Worm (Caenorhabditis elegans): ENCODE data around the gene M163.8.
"Not testable (repeated sequence)": the region's sequence is repeated elsewhere in the genome, so short reads cannot be mapped to it uniquely, and the experiment has no call there.

DNA sequence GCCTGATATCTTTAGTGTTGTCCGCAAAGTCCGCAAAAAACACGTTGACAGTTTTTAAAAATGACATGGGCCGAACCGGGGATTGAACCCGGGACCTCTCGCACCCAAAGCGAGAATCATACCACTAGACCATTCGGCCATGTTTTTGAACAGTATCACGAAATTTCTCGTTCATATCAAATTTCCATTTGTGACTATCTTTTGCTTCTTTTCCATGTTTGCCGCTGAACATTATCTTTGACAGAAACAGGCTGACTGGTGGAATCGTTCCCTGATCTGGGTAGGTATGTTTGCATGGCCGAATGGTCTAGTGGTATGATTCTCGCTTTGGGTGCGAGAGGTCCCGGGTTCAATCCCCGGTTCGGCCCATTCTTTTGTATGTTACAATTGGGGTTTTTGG, 47.1 kb upstream of the M163.8 start:
- TF ChIP-seq unc-39, nhr-11, alr-1, lsy-2, ztf-11, nhr-77, nhr-23, lin-11, zag-1, mdl-1, nhr-6, ZK546.5 (tag; optimal IDR thresholded peaks at IDR 0.05): not testable (repeated sequence)
